Worm (Caenorhabditis elegans): ENCODE measurements around the gene hsp-3.
A peak's percentile ranks its signal among the peaks of the same experiment; 100 is the strongest.

The hsp-3 gene

DNA sequence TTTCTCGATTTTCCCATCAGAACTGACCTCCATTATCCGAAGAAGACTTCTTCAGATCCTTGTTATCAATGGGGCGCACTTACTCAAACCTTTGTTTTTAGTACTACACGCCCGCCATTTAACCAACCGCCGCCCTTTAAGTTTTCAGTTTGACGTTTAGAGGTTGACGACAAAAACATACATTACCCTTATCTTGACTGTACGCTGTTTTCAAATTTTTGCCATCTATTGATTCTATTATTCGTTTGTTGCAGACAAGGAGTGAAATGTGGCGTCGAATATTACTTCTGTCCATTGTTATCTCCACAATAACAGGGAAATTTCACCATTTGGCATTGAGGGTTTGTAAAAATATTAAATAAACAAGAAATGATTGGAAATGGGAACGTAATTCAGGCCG lies 1.1 kb upstream of the hsp-3 start, which contains the start of gene C15H9.5:
TSS of gene C15H9.5 (plus strand) at position 255 of the 400 bp plus-strand sequence.
- TF ChIP-seq nhr-21 (tag; optimal IDR thresholded peaks at IDR 0.05): no peak
- TF ChIP-seq nhr-129 (tag; optimal IDR thresholded peaks at IDR 0.05): peak; percentile 14
- peak; percentile 7 for TF ChIP-seq C34F6.9 (tag; optimal IDR thresholded peaks at IDR 0.05)

DNA sequence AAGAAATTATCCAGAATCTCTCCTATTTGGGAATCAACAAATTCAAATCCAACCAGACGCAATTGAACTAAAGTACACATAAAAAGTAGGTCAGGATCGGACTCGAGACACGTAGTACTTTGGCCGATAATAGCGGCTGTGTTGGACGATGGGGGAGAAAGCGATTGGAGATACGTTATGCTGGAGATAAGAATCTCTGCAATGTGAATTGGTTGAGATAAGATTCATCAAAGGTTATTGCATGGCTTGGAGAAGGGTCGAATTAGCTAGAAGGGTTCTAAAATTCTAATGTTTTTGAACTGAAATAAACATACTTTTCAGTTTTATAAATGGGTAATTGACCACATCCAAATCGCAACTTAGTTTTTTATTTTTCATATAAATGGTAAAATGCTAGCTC lies 609 bp upstream of the hsp-3 start:
- TF ChIP-seq unc-62 (GFP tag; optimal IDR thresholded peaks at IDR 0.05) (no peak), sma-9 (GFP tag; optimal IDR thresholded peaks at IDR 0.05) (peak; percentile 82), sma-9 (tag; optimal IDR thresholded peaks at IDR 0.05) (no peak), ceh-16 (tag; optimal IDR thresholded peaks at IDR 0.05) (peak; percentile 84), sem-4 (tag; optimal IDR thresholded peaks at IDR 0.05) (peak; percentile 27), nhr-237 (tag; optimal IDR thresholded peaks at IDR 0.05) (no peak), blmp-1 (tag; optimal IDR thresholded peaks at IDR 0.05; ENCODE audit: insufficient read depth) (peak; percentile 71), elt-1 (tag; optimal IDR thresholded peaks at IDR 0.05) (peak; percentile 95)

DNA sequence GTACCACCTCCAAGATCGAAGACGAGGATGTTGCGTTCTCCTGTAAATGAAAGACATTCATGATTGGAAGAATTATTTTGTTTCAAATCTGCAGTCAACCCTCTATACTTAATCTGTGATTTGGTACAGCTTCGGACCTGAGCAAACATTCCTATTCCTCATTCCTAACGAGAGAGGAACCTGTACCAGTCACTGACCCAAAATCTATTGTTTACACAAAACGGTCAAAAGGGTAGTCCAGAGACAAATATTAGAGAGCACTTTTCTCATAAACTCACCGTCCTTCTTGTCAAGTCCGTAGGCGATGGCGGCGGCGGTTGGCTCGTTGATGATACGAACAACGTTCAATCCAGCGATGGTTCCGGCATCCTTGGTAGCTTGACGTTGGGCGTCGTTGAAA lies 1.1 kb downstream of the hsp-3 start:
- TF ChIP-seq ceh-82 (tag; optimal IDR thresholded peaks at IDR 0.05): no peak

DNA sequence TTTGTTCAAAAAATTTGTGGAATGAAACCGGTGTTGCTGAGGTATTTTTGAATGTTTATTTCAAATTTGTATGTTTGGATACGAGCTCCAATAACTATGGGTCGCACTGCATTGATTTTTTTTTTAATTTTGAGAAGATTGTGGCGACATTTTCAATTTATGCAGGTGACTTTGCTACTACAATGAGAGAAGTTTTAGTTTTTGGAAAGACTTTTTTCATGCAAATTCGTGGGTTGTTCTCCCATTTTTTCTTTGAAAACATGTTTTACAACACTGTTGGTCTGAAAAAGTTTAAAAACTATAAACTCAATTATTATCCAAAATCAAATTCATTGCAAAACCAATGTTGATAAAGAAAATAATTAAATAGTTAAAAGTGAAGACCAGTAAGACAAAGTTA lies 3.2 kb downstream of the hsp-3 start:
- TF ChIP-seq alr-1 (tag; optimal IDR thresholded peaks at IDR 0.05) (no peak), unc-62 (GFP tag; optimal IDR thresholded peaks at IDR 0.05) (no peak), nhr-11 (tag; optimal IDR thresholded peaks at IDR 0.05) (peak; percentile 75), sma-3 (GFP tag; optimal IDR thresholded peaks at IDR 0.05) (peak; percentile 45), ceh-16 (tag; optimal IDR thresholded peaks at IDR 0.05) (no peak), crh-2 (tag; optimal IDR thresholded peaks at IDR 0.05) (peak; percentile 3), dmd-4 (tag; optimal IDR thresholded peaks at IDR 0.05) (no peak), fos-1 (tag; optimal IDR thresholded peaks at IDR 0.05) (peak; percentile 13), lin-13 (GFP tag; optimal IDR thresholded peaks at IDR 0.05) (peak; percentile 25), nhr-21 (tag; optimal IDR thresholded peaks at IDR 0.05) (peak; percentile 44)

DNA sequence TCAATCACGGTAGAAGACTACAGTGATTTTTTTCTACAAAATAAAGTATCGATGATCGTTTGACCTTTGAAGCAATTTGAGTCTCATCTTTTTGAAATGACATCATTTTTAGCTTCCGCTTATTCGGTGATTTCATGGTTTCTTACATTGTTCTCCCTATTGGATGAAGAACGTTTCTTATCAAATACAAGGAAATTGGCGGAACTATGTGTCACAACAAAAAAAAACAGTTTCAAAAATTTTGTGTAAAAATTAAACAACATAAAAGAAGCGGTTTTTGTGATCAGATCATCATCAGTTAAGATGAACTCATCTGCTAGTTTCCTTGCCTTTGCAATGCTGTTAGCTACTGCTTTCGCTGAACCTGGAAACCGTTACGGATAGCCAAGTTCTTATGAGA lies 4.2 kb downstream of the hsp-3 start, which contains the start of gene C45B2.8:
TSS of gene C45B2.8 (plus strand) at position 301 of the 400 bp plus-strand sequence.
- TF ChIP-seq nhr-25 (tag; optimal IDR thresholded peaks at IDR 0.05) (peak; percentile 8), mab-5 (tag; optimal IDR thresholded peaks at IDR 0.05) (no peak), C34F6.9 (tag; optimal IDR thresholded peaks at IDR 0.05) (no peak), elt-3 (tag; optimal IDR thresholded peaks at IDR 0.05) (no peak), fos-1 (tag; optimal IDR thresholded peaks at IDR 0.05) (no peak), ztf-11 (tag; optimal IDR thresholded peaks at IDR 0.05) (no peak)

DNA sequence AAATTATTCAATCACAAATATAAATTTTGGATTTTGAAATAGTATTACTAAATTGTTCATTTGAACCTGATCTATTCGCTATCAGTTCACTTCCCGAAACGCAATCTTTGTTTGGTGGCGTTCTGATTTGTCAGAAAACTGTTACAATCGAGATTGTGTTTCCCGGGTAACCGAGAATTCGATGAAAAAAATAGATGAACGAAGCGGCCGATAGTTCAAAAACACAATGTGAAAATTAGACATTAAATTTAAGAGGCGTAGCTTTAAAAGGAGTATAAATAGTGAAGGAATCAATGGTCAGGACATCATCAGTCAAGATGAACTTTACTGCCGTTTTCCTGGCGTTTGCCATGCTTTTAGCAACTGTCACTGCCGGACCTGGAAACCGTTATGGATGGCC lies 6.1 kb downstream of the hsp-3 start, which contains the start of gene C45B2.1:
TSS of gene C45B2.1 (plus strand) at position 301 of the 400 bp plus-strand sequence.
- TF ChIP-seq nhr-12 (tag; optimal IDR thresholded peaks at IDR 0.05) (no peak), nhr-237 (tag; optimal IDR thresholded peaks at IDR 0.05) (no peak), nhr-25 (tag; optimal IDR thresholded peaks at IDR 0.05) (no peak), unc-55 (GFP tag; optimal IDR thresholded peaks at IDR 0.05) (no peak), unc-62 (GFP tag; optimal IDR thresholded peaks at IDR 0.05) (no peak), ztf-11 (tag; optimal IDR thresholded peaks at IDR 0.05) (no peak), C34F6.9 (tag; optimal IDR thresholded peaks at IDR 0.05) (no peak), lin-39 (tag; optimal IDR thresholded peaks at IDR 0.05) (no peak)

DNA sequence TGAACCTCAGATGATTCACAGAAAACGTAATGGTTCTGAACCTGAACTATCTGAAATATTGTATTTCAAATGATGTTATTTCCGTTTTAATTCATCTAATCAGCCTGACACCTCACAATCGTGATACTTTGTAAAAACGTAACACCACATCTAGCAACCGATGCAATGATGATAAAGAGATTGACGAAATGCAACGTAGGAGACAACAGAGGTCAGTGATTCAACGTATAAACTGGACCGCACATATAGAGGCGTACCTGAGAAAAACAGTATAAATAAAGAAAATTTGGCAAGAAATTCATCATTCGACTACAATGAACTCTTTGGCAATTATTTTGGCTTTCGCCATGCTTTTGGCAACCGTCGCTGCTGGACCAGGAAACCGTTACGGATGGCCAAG lies 7.5 kb downstream of the hsp-3 start, which contains the start of gene C45B2.2:
TSS of gene C45B2.2 (plus strand) at position 301 of the 400 bp plus-strand sequence.
- TF ChIP-seq sma-3 (GFP tag; optimal IDR thresholded peaks at IDR 0.05) (no peak), F13H6.1 (tag; optimal IDR thresholded peaks at IDR 0.05) (no peak), nhr-237 (tag; optimal IDR thresholded peaks at IDR 0.05) (no peak), ceh-82 (tag; optimal IDR thresholded peaks at IDR 0.05) (no peak), unc-55 (GFP tag; optimal IDR thresholded peaks at IDR 0.05) (no peak), Y55F3AM.14 (GFP tag; optimal IDR thresholded peaks at IDR 0.05) (no peak), zag-1 (tag; optimal IDR thresholded peaks at IDR 0.05) (no peak), mab-5 (tag; optimal IDR thresholded peaks at IDR 0.05) (no peak), nhr-129 (tag; optimal IDR thresholded peaks at IDR 0.05) (no peak), unc-39 (tag; optimal IDR thresholded peaks at IDR 0.05) (no peak), C34F6.9 (tag; optimal IDR thresholded peaks at IDR 0.05) (no peak)
